Fruit fly (Drosophila melanogaster) Kc167 (cell line): ENCODE measurements around the gene CG32333.

Experiments
- Myc ChIP-seq: fragments of >200 bp; optimal IDR thresholded peaks from 2 replicates; lab custom pipeline; 2017; ENCODE audit warnings: missing external identifiers
- psq ChIP-seq: fragments of >200 bp; optimal IDR thresholded peaks from 2 replicates; lab custom pipeline; 2017; ENCODE audit warnings: missing external identifiers
- ttk ChIP-seq: sonication (Bioruptor generic); optimal IDR thresholded peaks from 2 replicates; lab custom pipeline; 2017; ENCODE audit warnings: missing external identifiers

DNA sequence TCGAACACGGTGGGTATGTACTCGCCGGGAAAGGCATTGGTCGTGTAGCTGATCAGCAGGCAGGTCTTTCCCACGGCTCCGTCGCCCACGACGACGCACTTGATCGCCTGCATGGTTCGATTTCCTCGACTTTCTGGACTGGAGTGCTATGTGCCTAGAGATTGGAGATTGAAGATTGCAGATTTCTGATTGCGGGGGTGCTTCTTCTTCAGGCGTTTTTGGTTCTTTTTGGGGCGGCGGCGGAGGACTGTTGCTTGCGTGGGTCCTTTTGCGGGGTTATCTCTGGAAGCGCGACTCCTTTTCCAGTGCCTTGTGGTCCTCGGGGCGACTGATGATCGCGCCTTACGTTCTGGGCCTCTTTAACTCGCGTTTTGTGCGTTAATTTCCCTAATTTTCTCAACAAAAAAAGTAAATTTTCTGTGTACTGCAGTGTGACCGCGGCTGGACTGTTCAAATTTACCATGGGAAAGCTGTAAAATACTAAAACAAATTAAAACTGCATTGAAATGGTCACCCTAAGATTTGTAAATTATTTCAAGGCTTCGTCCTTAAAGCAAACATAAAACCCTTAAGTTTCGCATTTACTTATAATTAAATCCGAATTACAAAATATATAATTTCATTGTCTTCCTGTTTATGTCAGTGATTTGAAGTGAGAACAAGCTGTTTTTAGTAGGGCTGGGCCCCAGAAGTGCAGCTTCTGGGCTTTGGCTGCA lies 26.6 kb downstream of the CG32333 start, which contains the start of the genes Rac1 and Acat2:
- no peak for TF ChIP-seq Myc (lab: Kevin White, UChicago)
- no peak for TF ChIP-seq psq (lab: Kevin White, UChicago)
- no peak for TF ChIP-seq ttk (lab: Kevin White, UChicago)
